Worm (Caenorhabditis elegans) whole organism, L2 larva: ENCODE data around the gene W08F4.12.
A peak's percentile ranks its signal among the peaks of the same experiment; 100 is the strongest.

Experiments used
- C34F6.9 ChIP-seq: fragments of 150-350 bp; optimal IDR thresholded peaks from 2 replicates; lab custom pipeline; 2014; ENCODE audit warnings: missing biosample characterization, missing genetic modification characterization
- R02D3.7 ChIP-seq: fragments of 150-350 bp; optimal IDR thresholded peaks from 2 replicates; lab custom pipeline; 2014; ENCODE audit warnings: missing biosample characterization, missing genetic modification characterization
- ZK546.5 ChIP-seq: sonication (generic microtip); optimal IDR thresholded peaks from 2 replicates; lab custom pipeline; 2017; ENCODE audit warnings: missing biosample characterization, missing genetic modification characterization
- aly-2 ChIP-seq: fragments of 150-350 bp; optimal IDR thresholded peaks from 2 replicates; lab custom pipeline; 2014; ENCODE audit warnings: missing biosample characterization, missing genetic modification characterization
- blmp-1 ChIP-seq: sonication (generic microtip); optimal IDR thresholded peaks from 2 replicates; lab custom pipeline; 2017; ENCODE audit warnings: missing genetic modification characterization, mild to moderate bottlenecking, missing compliant biosample characterization, antibody characterized with exemption, moderate library complexity; ENCODE audit not compliant: insufficient read depth
- ceh-16 ChIP-seq: fragments of 150-350 bp; optimal IDR thresholded peaks from 2 replicates; lab custom pipeline; 2014; ENCODE audit warnings: missing biosample characterization, missing genetic modification characterization
- crh-2 ChIP-seq: sonication (generic microtip); optimal IDR thresholded peaks from 2 replicates; lab custom pipeline; 2017; ENCODE audit warnings: missing biosample characterization, missing genetic modification characterization
- elt-1 ChIP-seq: fragments of 150-350 bp; optimal IDR thresholded peaks from 2 replicates; lab custom pipeline; 2014; ENCODE audit warnings: missing biosample characterization, missing genetic modification characterization
- elt-3 ChIP-seq: sonication (generic microtip); optimal IDR thresholded peaks from 2 replicates; lab custom pipeline; 2017; ENCODE audit warnings: missing biosample characterization, missing genetic modification characterization
- gmeb-1 ChIP-seq: fragments of 150-350 bp; optimal IDR thresholded peaks from 2 replicates; lab custom pipeline; 2014; ENCODE audit warnings: missing biosample characterization, missing genetic modification characterization
- lin-11 ChIP-seq: fragments of 150-350 bp; sonication (generic microtip); optimal IDR thresholded peaks from 2 replicates; lab custom pipeline; 2014; ENCODE audit warnings: missing biosample characterization, missing genetic modification characterization, inconsistent platforms, mixed read lengths
- lin-13 ChIP-seq: fragments of 150-350 bp; optimal IDR thresholded peaks from 2 replicates; lab custom pipeline; 2014; ENCODE audit warnings: missing biosample characterization, missing genetic modification reagents, missing genetic modification characterization
- lin-39 ChIP-seq: fragments of 150-350 bp; optimal IDR thresholded peaks from 2 replicates; lab custom pipeline; 2014; ENCODE audit warnings: missing biosample characterization, missing genetic modification reagents, missing genetic modification characterization
- lsy-2 ChIP-seq, 2 experiments: fragments of 150-350 bp in 1 of 2; sonication (generic microtip) in 1 of 2; optimal IDR thresholded peaks; 2 replicates each; lab custom pipeline; 2014 to 2017; ENCODE audit warnings: missing biosample characterization in 2 of 2, missing genetic modification characterization in 2 of 2
- mbf-1 ChIP-seq: sonication (generic microtip); optimal IDR thresholded peaks from 2 replicates; lab custom pipeline; 2017; ENCODE audit warnings: missing biosample characterization, missing genetic modification characterization
- nhr-10 ChIP-seq: sonication (generic microtip); optimal IDR thresholded peaks from 2 replicates; lab custom pipeline; 2017; ENCODE audit warnings: missing biosample characterization, missing genetic modification characterization
- nhr-11 ChIP-seq: fragments of 150-350 bp; optimal IDR thresholded peaks from 2 replicates; lab custom pipeline; 2014; ENCODE audit warnings: missing biosample characterization, missing genetic modification characterization
- nhr-129 ChIP-seq: fragments of 150-350 bp; optimal IDR thresholded peaks from 2 replicates; lab custom pipeline; 2014; ENCODE audit warnings: missing biosample characterization, missing genetic modification characterization
- nhr-21 ChIP-seq: fragments of 150-350 bp; optimal IDR thresholded peaks from 2 replicates; lab custom pipeline; 2014; ENCODE audit warnings: missing biosample characterization, missing genetic modification characterization
- nhr-23 ChIP-seq: fragments of 150-350 bp; optimal IDR thresholded peaks from 2 replicates; lab custom pipeline; 2014; ENCODE audit warnings: missing biosample characterization, missing genetic modification reagents, missing genetic modification characterization
- nhr-25 ChIP-seq: fragments of 150-350 bp; sonication (generic microtip); optimal IDR thresholded peaks from 3 replicates; lab custom pipeline; 2014; ENCODE audit warnings: missing biosample characterization, missing genetic modification characterization
- peb-1 ChIP-seq: fragments of 150-350 bp; optimal IDR thresholded peaks from 2 replicates; lab custom pipeline; 2014; ENCODE audit warnings: missing biosample characterization, missing genetic modification characterization
- skn-1 ChIP-seq: sonication (generic microtip); optimal IDR thresholded peaks from 2 replicates; lab custom pipeline; 2017; ENCODE audit warnings: missing biosample characterization, missing genetic modification characterization
- sma-3 ChIP-seq: sonication (generic microtip); optimal IDR thresholded peaks from 2 replicates; lab custom pipeline; 2016; ENCODE audit warnings: missing genetic modification reagents, missing genetic modification characterization, missing compliant biosample characterization
- sma-9 ChIP-seq, 2 experiments: fragments of 150-350 bp in 1 of 2; sonication (generic microtip) in 1 of 2; optimal IDR thresholded peaks; 2 replicates each; lab custom pipeline; 2014 to 2016; ENCODE audit warnings: missing genetic modification characterization in 2 of 2, mild to moderate bottlenecking in 1 of 2, missing biosample characterization in 1 of 2, missing compliant biosample characterization in 1 of 2, missing genetic modification reagents in 1 of 2, moderate library complexity in 1 of 2
- snpc-4 ChIP-seq: fragments of 150-350 bp; optimal IDR thresholded peaks from 2 replicates; lab custom pipeline; 2014; ENCODE audit warnings: missing biosample characterization, missing genetic modification characterization
- unc-39 ChIP-seq: fragments of 150-350 bp; optimal IDR thresholded peaks from 2 replicates; lab custom pipeline; 2014; ENCODE audit warnings: missing biosample characterization, missing genetic modification characterization
- unc-55 ChIP-seq: fragments of 150-350 bp; sonication (generic microtip); optimal IDR thresholded peaks from 3 replicates; lab custom pipeline; 2014; ENCODE audit warnings: missing biosample characterization, missing genetic modification reagents, missing genetic modification characterization
- unc-62 ChIP-seq: fragments of 150-350 bp; optimal IDR thresholded peaks from 2 replicates; lab custom pipeline; 2014; ENCODE audit warnings: missing biosample characterization, missing genetic modification reagents, missing genetic modification characterization
- zag-1 ChIP-seq: fragments of 150-350 bp; optimal IDR thresholded peaks from 2 replicates; lab custom pipeline; 2014; ENCODE audit warnings: missing biosample characterization, missing genetic modification characterization
- ztf-11 ChIP-seq: sonication (generic microtip); optimal IDR thresholded peaks from 2 replicates; lab custom pipeline; 2017; ENCODE audit warnings: missing biosample characterization, missing genetic modification characterization
- ztf-4 ChIP-seq: fragments of 150-350 bp; optimal IDR thresholded peaks from 2 replicates; lab custom pipeline; 2014; ENCODE audit warnings: missing biosample characterization, missing genetic modification characterization

W08F4.12 gene

ce11 chrII:556185-556584 is 28.0 kb downstream of the W08F4.12 start, which contains the start of the genes C09E8.1 and C09E8.6:
C09E8.1 (plus strand) TSS chrII:556485.
C09E8.6 (plus strand) TSS chrII:556497.
- TF ChIP-seq nhr-10: no peak
- no peak for TF ChIP-seq ZK546.5 (tag; lab: Kevin White, UChicago)
- TF ChIP-seq nhr-23 (tag; lab: Kevin White, UChicago): no peak

ce11 chrII:555371-555770 is 28.9 kb downstream of the W08F4.12 start:
- TF ChIP-seq nhr-10 (no peak), C34F6.9 (tag; lab: Kevin White, UChicago) (peak; percentile 20), blmp-1 (tag; lab: Kevin White, UChicago) (no peak)

DNA sequence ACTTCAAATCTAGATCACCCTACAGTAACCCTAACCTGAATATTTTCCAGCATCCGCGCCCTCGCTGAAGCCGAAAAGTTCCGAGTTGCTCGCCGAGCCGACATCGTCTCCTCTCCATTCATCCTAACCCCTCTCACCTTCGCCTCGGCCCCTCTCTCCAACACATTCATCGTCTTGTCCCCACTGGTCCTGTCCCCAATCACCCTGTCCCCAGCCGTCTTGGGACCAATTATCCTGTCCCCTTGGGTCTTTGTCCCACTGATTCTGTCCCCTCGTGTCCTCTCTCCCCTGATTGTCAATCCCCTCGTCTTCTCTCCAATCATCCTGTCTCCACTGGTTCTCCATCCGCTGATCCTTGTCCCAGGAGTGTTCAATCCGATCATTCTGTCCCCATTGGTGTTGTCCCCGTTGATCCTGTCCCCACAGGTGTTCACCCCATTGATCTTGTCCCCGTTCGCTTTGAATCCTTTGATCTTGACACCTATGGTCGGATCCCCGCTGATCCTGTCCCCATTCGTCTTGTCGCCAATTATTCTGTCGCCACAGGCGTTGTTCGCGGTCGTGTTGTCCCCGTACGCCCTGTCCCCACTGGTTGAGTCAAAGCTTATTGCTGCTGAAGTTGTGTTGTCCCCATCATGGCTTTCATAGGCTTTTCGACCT is 32.8 kb downstream of the W08F4.12 start, which contains the start of gene lips-7:
TSS of gene lips-7 (plus strand) at position 610 of the 660 bp plus-strand sequence.
- TF ChIP-seq C34F6.9 (tag; lab: Kevin White, UChicago): no peak
- TF ChIP-seq gmeb-1 (tag; lab: Kevin White, UChicago): no peak
- TF ChIP-seq unc-62 (GFP tag; lab: Kevin White, UChicago): no peak
- no peak for TF ChIP-seq unc-39 (tag; lab: Kevin White, UChicago)
- no peak for TF ChIP-seq aly-2 (tag; lab: Kevin White, UChicago)
- TF ChIP-seq zag-1 (tag; lab: Kevin White, UChicago): no peak
- TF ChIP-seq sma-3 (GFP tag; lab: Kevin White, UChicago): no peak
- no peak for TF ChIP-seq sma-9 (GFP tag; optimal IDR thresholded peaks at IDR 0.05; lab: Kevin White, UChicago)
- no peak for TF ChIP-seq sma-9 (tag; optimal IDR thresholded peaks at IDR 0.05; lab: Kevin White, UChicago)
- no peak for TF ChIP-seq nhr-129 (tag; lab: Kevin White, UChicago)
- no peak for TF ChIP-seq nhr-21 (tag; lab: Kevin White, UChicago)
- no peak for TF ChIP-seq lin-13 (GFP tag; lab: Kevin White, UChicago)
- no peak for TF ChIP-seq elt-1 (tag; lab: Kevin White, UChicago)
- no peak for TF ChIP-seq crh-2 (tag; lab: Kevin White, UChicago)
- TF ChIP-seq elt-3: no peak
- TF ChIP-seq lsy-2 (tag; optimal IDR thresholded peaks at IDR 0.05; lab: Kevin White, UChicago): no peak
- TF ChIP-seq lin-39 (tag; lab: Kevin White, UChicago): no peak
- TF ChIP-seq, all 48 proteins: peak for 0

DNA sequence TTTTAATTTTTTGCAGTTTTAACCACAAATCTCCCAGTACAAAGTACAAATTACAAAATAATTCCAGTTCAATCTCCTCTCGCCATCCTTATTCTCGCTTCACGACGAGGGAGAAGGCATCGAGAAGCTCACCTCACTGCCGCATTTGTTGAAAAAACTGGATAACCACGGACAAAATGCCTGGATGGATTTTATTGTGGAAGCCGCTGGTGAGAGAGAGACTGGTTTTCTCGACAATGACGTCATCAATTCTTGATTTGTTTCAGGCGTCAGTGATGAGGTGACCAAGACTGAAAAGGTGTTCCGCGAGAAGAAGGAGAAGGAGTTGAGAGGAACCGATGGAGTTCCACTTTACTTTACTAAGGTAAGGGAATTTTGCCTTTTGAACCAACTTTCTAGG is 34.7 kb downstream of the W08F4.12 start:
- TF ChIP-seq R02D3.7 (tag; lab: Kevin White, UChicago) (no peak), unc-55 (GFP tag; lab: Kevin White, UChicago) (peak; percentile 7), snpc-4 (tag; lab: Kevin White, UChicago) (no peak)

DNA sequence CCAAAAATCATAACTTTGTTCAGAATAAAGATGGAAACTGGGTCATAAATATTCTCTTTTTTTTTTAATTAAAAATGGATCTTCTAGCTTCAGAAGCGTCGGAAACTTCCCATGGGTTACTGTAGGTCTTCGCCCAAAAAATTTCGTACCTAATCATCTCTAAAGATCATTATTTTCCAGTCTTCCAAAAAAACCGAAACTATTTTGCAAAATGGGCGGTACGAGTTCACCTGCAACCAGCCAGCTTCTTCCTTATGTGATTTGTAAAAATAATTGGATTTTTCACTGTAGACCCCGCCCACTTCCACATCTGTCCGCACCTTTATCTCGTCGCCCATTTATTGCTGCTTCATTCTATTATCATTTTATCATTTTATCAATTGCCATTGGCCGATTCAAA is 37.8 kb downstream of the W08F4.12 start, which contains the start of gene mlt-10:
TSS of gene mlt-10 (plus strand) at position 301 of the 400 bp plus-strand sequence.
- TF ChIP-seq nhr-25 (tag; lab: Kevin White, UChicago): no peak
- no peak for TF ChIP-seq elt-1 (tag; lab: Kevin White, UChicago)
- no peak for TF ChIP-seq nhr-10
- TF ChIP-seq lin-13 (GFP tag; lab: Kevin White, UChicago): no peak
- TF ChIP-seq aly-2 (tag; lab: Kevin White, UChicago): no peak
- TF ChIP-seq nhr-129 (tag; lab: Kevin White, UChicago): no peak
- no peak for TF ChIP-seq sma-3 (GFP tag; lab: Kevin White, UChicago)
- no peak for TF ChIP-seq peb-1 (tag; lab: Kevin White, UChicago)
- TF ChIP-seq nhr-11 (tag; lab: Kevin White, UChicago): no peak
- no peak for TF ChIP-seq lin-11 (tag; lab: Kevin White, UChicago)
- TF ChIP-seq mbf-1 (tag; lab: Kevin White, UChicago): no peak
- TF ChIP-seq ceh-16 (tag; lab: Kevin White, UChicago): no peak
- no peak for TF ChIP-seq ztf-11
- TF ChIP-seq ztf-4 (tag; lab: Kevin White, UChicago): no peak
- no peak for TF ChIP-seq R02D3.7 (tag; lab: Kevin White, UChicago)
- no peak for TF ChIP-seq skn-1 (tag; lab: Kevin White, UChicago)
